Worm (Caenorhabditis elegans): ENCODE measurements around the gene cdd-2.

The cdd-2 gene

ce11 chrIV:7508850-7509249, 38.8 kb downstream of the cdd-2 start:
- TF ChIP-seq zip-8 (tag; optimal IDR thresholded peaks at IDR 0.05) (no peak), blmp-1 (tag; optimal IDR thresholded peaks at IDR 0.05) (no peak), lsy-2 (tag; optimal IDR thresholded peaks at IDR 0.05) (peak; percentile 73), mls-2 (tag; optimal IDR thresholded peaks at IDR 0.05) (no peak), sptf-1 (tag; optimal IDR thresholded peaks at IDR 0.05) (no peak), nhr-2 (tag; optimal IDR thresholded peaks at IDR 0.05) (no peak)

- peak; percentile 72 for TF ChIP-seq nhr-237 (tag; optimal IDR thresholded peaks at IDR 0.05)
- peak; percentile 47 for TF ChIP-seq mep-1 (tag; optimal IDR thresholded peaks at IDR 0.05)
- TF ChIP-seq cnd-1 (tag; optimal IDR thresholded peaks at IDR 0.05): no peak
- peak; percentile 14 for TF ChIP-seq hlh-1 (tag; optimal IDR thresholded peaks at IDR 0.05)
These were observed 39.7 kb downstream of the cdd-2 start, which contains the start of the genes vdac-1 and R05G6.5 for ce11 chrIV:7507841-7508509. Gene vdac-1 (minus strand): TSS chrIV:7507891. Gene R05G6.5 (plus strand): TSS chrIV:7508367.

- TF ChIP-seq bed-3 (GFP tag; optimal IDR thresholded peaks at IDR 0.05) (no peak), lin-32 (GFP tag; optimal IDR thresholded peaks at IDR 0.05) (no peak), ceh-83 (GFP tag; optimal IDR thresholded peaks at IDR 0.05) (no peak), nhr-237 (tag; optimal IDR thresholded peaks at IDR 0.05) (no peak), mab-5 (tag; optimal IDR thresholded peaks at IDR 0.05) (no peak), lin-13 (tag; optimal IDR thresholded peaks at IDR 0.05) (no peak)
These were observed 40.4 kb downstream of the cdd-2 start for ce11 chrIV:7507305-7507704.

- TF ChIP-seq mab-5 (tag; optimal IDR thresholded peaks at IDR 0.05) (no peak), lin-13 (tag; optimal IDR thresholded peaks at IDR 0.05) (no peak), unc-39 (tag; optimal IDR thresholded peaks at IDR 0.05) (no peak), ces-1 (GFP tag; optimal IDR thresholded peaks at IDR 0.05) (no peak), hlh-1 (tag; optimal IDR thresholded peaks at IDR 0.05) (no peak), pha-4 (tag; optimal IDR thresholded peaks at IDR 0.05) (no peak), ceh-43 (GFP tag; optimal IDR thresholded peaks at IDR 0.05) (no peak), ceh-39 (tag; optimal IDR thresholded peaks at IDR 0.05) (no peak), sem-2 (GFP tag; optimal IDR thresholded peaks at IDR 0.05) (no peak)
These were observed 41.0 kb downstream of the cdd-2 start for ce11 chrIV:7506711-7507110.

ce11 chrIV:7505866-7506488, 41.7 kb downstream of the cdd-2 start:
- TF ChIP-seq elt-3 (tag; optimal IDR thresholded peaks at IDR 0.05) (no peak), snpc-4 (tag; optimal IDR thresholded peaks at IDR 0.05) (no peak), drap-1 (GFP tag; optimal IDR thresholded peaks at IDR 0.05) (no peak), cnd-1 (tag; optimal IDR thresholded peaks at IDR 0.05) (no peak)

ce11 chrIV:7503322-7503721, 44.4 kb downstream of the cdd-2 start, which contains the start of gene glt-6:
Gene glt-6 (plus strand): TSS chrIV:7503622.
- TF ChIP-seq elt-1 (tag; optimal IDR thresholded peaks at IDR 0.05; ENCODE audit: borderline replicate concordance, insufficient read depth) (no peak), snpc-4 (tag; optimal IDR thresholded peaks at IDR 0.05) (no peak), mep-1 (tag; optimal IDR thresholded peaks at IDR 0.05) (no peak), mls-2 (tag; optimal IDR thresholded peaks at IDR 0.05) (no peak), M03D4.4 (tag; optimal IDR thresholded peaks at IDR 0.05) (no peak), blmp-1 (tag; optimal IDR thresholded peaks at IDR 0.05) (no peak), unc-120 (tag; optimal IDR thresholded peaks at IDR 0.05; ENCODE audit: poor library complexity, severe bottlenecking) (no peak), elt-3 (tag; optimal IDR thresholded peaks at IDR 0.05) (no peak), ceh-83 (GFP tag; optimal IDR thresholded peaks at IDR 0.05) (no peak), nhr-237 (tag; optimal IDR thresholded peaks at IDR 0.05) (no peak), mab-5 (tag; optimal IDR thresholded peaks at IDR 0.05) (no peak), cnd-1 (tag; optimal IDR thresholded peaks at IDR 0.05) (no peak), lsy-2 (tag; optimal IDR thresholded peaks at IDR 0.05) (no peak), zip-8 (tag; optimal IDR thresholded peaks at IDR 0.05) (no peak), flh-1 (GFP tag; optimal IDR thresholded peaks at IDR 0.05) (no peak)
